Worm (Caenorhabditis elegans) whole organism, L1 larva: ENCODE data around the gene srd-28.
"Not testable (repeated sequence)": the region's sequence is repeated elsewhere in the genome, so short reads cannot be mapped to it uniquely, and the experiment has no call there.

Experiments used
- jun-1 ChIP-seq: fragments of 150-350 bp; optimal IDR thresholded peaks from 2 replicates; lab custom pipeline; 2014; ENCODE audit warnings: missing biosample characterization, missing genetic modification reagents, missing genetic modification characterization
- ztf-4 ChIP-seq: fragments of 150-350 bp; optimal IDR thresholded peaks from 2 replicates; lab custom pipeline; 2014; ENCODE audit warnings: missing biosample characterization, missing genetic modification characterization

DNA sequence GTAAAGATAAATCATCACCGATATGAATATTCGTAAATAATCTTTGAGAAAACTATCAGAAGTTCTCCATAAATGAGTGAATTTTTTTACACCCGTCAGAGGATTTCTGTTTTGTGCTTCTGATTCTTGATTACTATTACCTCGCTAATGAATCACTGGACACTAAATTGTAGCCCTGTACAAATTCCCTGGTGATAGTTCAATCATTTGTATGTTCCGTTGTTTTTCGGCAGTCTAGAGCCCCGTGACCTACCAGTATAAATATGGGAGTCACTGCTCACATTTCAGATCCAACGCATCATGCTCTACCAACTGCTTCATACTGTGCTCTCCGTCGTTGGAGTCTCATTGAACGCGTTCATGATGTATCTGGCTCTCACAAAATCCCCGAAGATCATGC is at the start of gene srd-28:
- TF ChIP-seq jun-1, ztf-4 (tag; lab: Kevin White, UChicago): not testable (repeated sequence)
